Fruit fly (Drosophila melanogaster): Measurements from ENCODE around the gene CG32107.

The CG32107 gene

DNA sequence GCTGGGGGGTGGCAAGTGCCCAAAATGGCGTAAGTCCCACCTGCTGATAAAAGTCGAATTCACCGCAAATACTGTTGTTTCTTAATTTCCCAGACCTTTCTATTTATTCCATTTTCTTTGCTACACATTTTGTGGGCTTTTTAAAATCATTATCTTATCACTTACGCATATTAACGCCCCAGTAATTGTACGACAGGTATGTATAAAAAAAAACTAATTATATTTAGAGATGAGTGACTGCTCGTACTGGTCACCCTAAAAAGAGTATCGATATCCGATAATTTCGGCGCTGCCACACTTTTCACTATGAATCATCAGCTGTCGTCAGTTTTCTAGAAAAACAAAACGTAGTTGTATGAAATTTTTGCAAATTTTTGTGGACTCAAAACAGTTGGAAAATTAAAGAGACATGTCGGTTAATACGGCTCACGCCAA lies 11.2 kb downstream of the CG32107 start, which contains the start of the genes CG10948 and Wbp2 (continued):
- TF ChIP-seq Pdp1 (GFP tag; optimal IDR thresholded peaks at IDR 0.05) = peak in 1 of 2 experiments; percentile 71
- peak; percentile 50; the same call in 1 of the 2 replicates for TF ChIP-seq inv (GFP tag; IDR thresholded peaks at IDR 0.05; ENCODE audit: partially characterized antibody)
- TF ChIP-seq org-1 (GFP tag; optimal IDR thresholded peaks at IDR 0.05) = no peak
- TF ChIP-seq kni (GFP tag; optimal IDR thresholded peaks at IDR 0.05) = no peak
- TF ChIP-seq ham (GFP tag; IDR thresholded peaks at IDR 0.05) = no peak
- TF ChIP-seq lov (optimal IDR thresholded peaks at IDR 0.05) = no peak
- TF ChIP-seq lov (GFP tag; IDR thresholded peaks at IDR 0.05) = no peak
- TF ChIP-seq CTCF (GFP tag; optimal IDR thresholded peaks at IDR 0.05) = peak; percentile 24
- TF ChIP-seq sob (GFP tag; IDR thresholded peaks at IDR 0.05) = no peak
- no peak for TF ChIP-seq tup (GFP tag; optimal IDR thresholded peaks at IDR 0.05)
- peak; percentile 35 for TF ChIP-seq CG30020 (tag; optimal IDR thresholded peaks at IDR 0.05)
- no peak for TF ChIP-seq CG8944 (GFP tag; optimal IDR thresholded peaks at IDR 0.05)
- TF ChIP-seq dysf (GFP tag; IDR thresholded peaks at IDR 0.05) = no peak
- no peak for TF ChIP-seq yki (optimal IDR thresholded peaks at IDR 0.05)
- no peak for TF ChIP-seq CG12104 (GFP tag; optimal IDR thresholded peaks at IDR 0.05)
- TF ChIP-seq zen2 (GFP tag; IDR thresholded peaks at IDR 0.05; ENCODE audit: partially characterized antibody) = no peak; the same call in 1 of the 3 replicates
- no peak for TF ChIP-seq CG31388 (GFP tag; optimal IDR thresholded peaks at IDR 0.05)
- no peak for TF ChIP-seq CG7839 (tag; optimal IDR thresholded peaks at IDR 0.05)
- TF ChIP-seq rib (GFP tag; IDR thresholded peaks at IDR 0.05) = no peak
- no peak for TF ChIP-seq CG17612 (GFP tag; IDR thresholded peaks at IDR 0.05)
- no peak for TF ChIP-seq CG4282 (GFP tag; optimal IDR thresholded peaks at IDR 0.05)
- TF ChIP-seq CG9876 (GFP tag; optimal IDR thresholded peaks at IDR 0.05) = no peak
- no peak for TF ChIP-seq fd102C (GFP tag; optimal IDR thresholded peaks at IDR 0.05)
- TF ChIP-seq scrt (GFP tag; optimal IDR thresholded peaks at IDR 0.05) = peak; percentile 19
- no peak for TF ChIP-seq CG15269 (tag; optimal IDR thresholded peaks at IDR 0.05)
- TF ChIP-seq ato (GFP tag; IDR thresholded peaks at IDR 0.05; ENCODE audit: partially characterized antibody) = no peak
- no peak for TF ChIP-seq tin (GFP tag; optimal IDR thresholded peaks at IDR 0.05)
- no peak for TF ChIP-seq CG5180 (GFP tag; optimal IDR thresholded peaks at IDR 0.05)
- no peak for TF ChIP-seq CG8281 (tag; optimal IDR thresholded peaks at IDR 0.05)
- no peak for TF ChIP-seq tap (tag; optimal IDR thresholded peaks at IDR 0.05)
- TF ChIP-seq Dref (GFP tag; IDR thresholded peaks at IDR 0.05) = peak; percentile 87
- TF ChIP-seq p53 (GFP tag; optimal IDR thresholded peaks at IDR 0.05) = no peak
- no peak for TF ChIP-seq Sox102F (GFP tag; optimal IDR thresholded peaks at IDR 0.05)
- no peak for TF ChIP-seq Eip74EF (GFP tag; optimal IDR thresholded peaks at IDR 0.05)
- no peak for TF ChIP-seq cad (GFP tag; optimal IDR thresholded peaks at IDR 0.05)
- no peak for TF ChIP-seq Atf-2 (GFP tag; optimal IDR thresholded peaks at IDR 0.05)
- TF ChIP-seq CG3065 (GFP tag; optimal IDR thresholded peaks at IDR 0.05) = no peak
- TF ChIP-seq CG43689 (GFP tag; IDR thresholded peaks at IDR 0.05) = no peak
- peak; percentile 88 for TF ChIP-seq sens (GFP tag)
- no peak for TF ChIP-seq Meics (GFP tag; optimal IDR thresholded peaks at IDR 0.05)
- TF ChIP-seq CG17359 (tag; optimal IDR thresholded peaks at IDR 0.05) = no peak
- no peak for TF ChIP-seq Mes4 (GFP tag; optimal IDR thresholded peaks at IDR 0.05)
- no peak for TF ChIP-seq corto (GFP tag; optimal IDR thresholded peaks at IDR 0.05)
- no peak for TF ChIP-seq Bteb2 (GFP tag; optimal IDR thresholded peaks at IDR 0.05)
- no peak for TF ChIP-seq ken (GFP tag; IDR thresholded peaks at IDR 0.05)
- TF ChIP-seq CG4360 (GFP tag; IDR thresholded peaks at IDR 0.05) = no peak
- TF ChIP-seq unpg (GFP tag; optimal IDR thresholded peaks at IDR 0.05) = no peak
- TF ChIP-seq CG4707 (GFP tag; optimal IDR thresholded peaks at IDR 0.05) = no peak
- no peak for TF ChIP-seq Nf-YC (tag; optimal IDR thresholded peaks at IDR 0.05)
- TF ChIP-seq CG13296 (GFP tag; optimal IDR thresholded peaks at IDR 0.05) = peak; percentile 8
- no peak for TF ChIP-seq CG7928 (GFP tag; optimal IDR thresholded peaks at IDR 0.05)
- TF ChIP-seq HLHmδ (GFP tag; optimal IDR thresholded peaks at IDR 0.05) = no peak
